Fruit fly (Drosophila melanogaster): Measurements from ENCODE around the gene PGRP-SA.
A peak's percentile ranks its signal among the peaks of the same experiment; 100 is the strongest.

PGRP-SA gene

DNA sequence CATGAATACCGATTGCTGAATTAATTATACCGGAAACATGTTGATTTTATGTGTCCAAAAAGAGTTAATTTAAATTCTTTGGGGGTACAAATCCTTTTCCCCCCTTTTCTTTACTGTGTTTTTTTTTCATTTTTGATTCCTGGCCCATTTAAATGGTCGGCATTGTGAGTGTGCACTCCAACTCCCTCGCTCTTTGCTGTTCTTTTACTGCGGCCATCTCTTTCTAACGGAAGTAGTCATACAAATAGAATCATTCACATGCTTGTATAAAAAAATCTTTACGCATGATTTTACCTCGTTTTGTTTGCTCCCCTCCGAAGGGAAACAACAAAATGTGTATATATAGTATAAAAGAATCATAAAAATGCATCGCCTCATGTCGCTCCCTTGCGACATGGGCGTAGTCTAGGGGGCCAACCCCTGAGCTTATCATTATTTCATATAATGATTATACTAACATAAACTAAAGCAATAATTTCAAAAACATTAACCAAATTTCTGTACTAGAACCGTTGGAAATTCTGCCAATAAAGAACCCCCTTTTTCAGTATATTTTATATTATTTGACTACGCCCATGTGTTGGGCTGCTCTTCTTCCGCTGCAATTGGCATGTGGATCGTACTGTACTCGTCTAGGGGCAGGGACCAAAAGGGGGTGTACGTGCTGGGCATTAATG is 33.3 kb upstream of the PGRP-SA start (continued):
- TF ChIP-seq Oaz (GFP tag; IDR thresholded peaks at IDR 0.05): no peak
- TF ChIP-seq gcm2 (GFP tag; optimal IDR thresholded peaks at IDR 0.05): no peak
- no peak for TF ChIP-seq inv (GFP tag; IDR thresholded peaks at IDR 0.05; ENCODE audit: partially characterized antibody)
- TF ChIP-seq bowl (GFP tag; IDR thresholded peaks at IDR 0.05): 0 out of 2 replicates have a peak, but pooled peaks have one; percentile 12
- peak; percentile 19 for TF ChIP-seq CG13296 (GFP tag; optimal IDR thresholded peaks at IDR 0.05)
- peak; percentile 54 for TF ChIP-seq odd (GFP tag; optimal IDR thresholded peaks at IDR 0.05)
- TF ChIP-seq CG6254 (GFP tag; optimal IDR thresholded peaks at IDR 0.05): peak; percentile 84
- peak; percentile 51 for TF ChIP-seq CG7745 (tag; optimal IDR thresholded peaks at IDR 0.05)
- no peak for TF ChIP-seq CG14014 (GFP tag; IDR thresholded peaks at IDR 0.05)
- TF ChIP-seq Xbp1 (GFP tag; optimal IDR thresholded peaks at IDR 0.05): peak; percentile 71
- peak; percentile 82 for TF ChIP-seq grau (tag; optimal IDR thresholded peaks at IDR 0.05)
- peak; percentile 82 for TF ChIP-seq CG13424 (tag; optimal IDR thresholded peaks at IDR 0.05)
- peak; percentile 80 for TF ChIP-seq CG6689 (GFP tag; IDR thresholded peaks at IDR 0.05)
- peak; percentile 79 for TF ChIP-seq CG17359 (tag; optimal IDR thresholded peaks at IDR 0.05)
- TF ChIP-seq CG9727 (GFP tag; optimal IDR thresholded peaks at IDR 0.05): peak; percentile 81
- TF ChIP-seq dan (GFP tag; IDR thresholded peaks at IDR 0.05): peak; percentile 72; the same call in 1 of the 2 replicates
- peak; percentile 89 for TF ChIP-seq gem (tag; optimal IDR thresholded peaks at IDR 0.05)
- TF ChIP-seq Drgx (GFP tag; IDR thresholded peaks at IDR 0.05): peak; percentile 79
- TF ChIP-seq Hmx (GFP tag; optimal IDR thresholded peaks at IDR 0.05): no peak
- TF ChIP-seq CG11696 (GFP tag; IDR thresholded peaks at IDR 0.05): peak; percentile 87
- TF ChIP-seq CG2678 (tag; optimal IDR thresholded peaks at IDR 0.05): peak; percentile 85
- TF ChIP-seq so (GFP tag; IDR thresholded peaks at IDR 0.05): peak; percentile 75
- TF ChIP-seq Chrac-16 (GFP tag; optimal IDR thresholded peaks at IDR 0.05): peak; percentile 66
- TF ChIP-seq CG3838 (GFP tag; optimal IDR thresholded peaks at IDR 0.05): peak; percentile 25
- TF ChIP-seq CG7839 (tag; optimal IDR thresholded peaks at IDR 0.05): peak; percentile 87
- TF ChIP-seq CG11093 (GFP tag; IDR thresholded peaks at IDR 0.05): 0 out of 3 replicates have a peak, but pooled peaks have one; percentile 46
- no peak for TF ChIP-seq CG31365 (tag; optimal IDR thresholded peaks at IDR 0.05)
- TF ChIP-seq az2 (GFP tag; optimal IDR thresholded peaks at IDR 0.05): peak; percentile 86
- TF ChIP-seq Asciz (GFP tag; optimal IDR thresholded peaks at IDR 0.05): peak; percentile 74
- peak; percentile 69 for TF ChIP-seq bcd (GFP tag; optimal IDR thresholded peaks at IDR 0.05)
- TF ChIP-seq sna (GFP tag; IDR thresholded peaks at IDR 0.05; ENCODE audit: partially characterized antibody): no peak
- no peak for TF ChIP-seq schlank (tag; optimal IDR thresholded peaks at IDR 0.05)
- TF ChIP-seq danr (GFP tag; IDR thresholded peaks at IDR 0.05): peak; percentile 53
- peak; percentile 42 for TF ChIP-seq Camta (GFP tag; optimal IDR thresholded peaks at IDR 0.05)
- peak; percentile 75 for TF ChIP-seq dysf (GFP tag; IDR thresholded peaks at IDR 0.05)
- TF ChIP-seq CG2875 (GFP tag; optimal IDR thresholded peaks at IDR 0.05): peak; percentile 82
- no peak for TF ChIP-seq unc-4 (GFP tag; IDR thresholded peaks at IDR 0.05; ENCODE audit: partially characterized antibody)
- no peak for TF ChIP-seq fru (optimal IDR thresholded peaks at IDR 0.05)
- TF ChIP-seq Dref (GFP tag; IDR thresholded peaks at IDR 0.05): no peak
- TF ChIP-seq CG7987 (GFP tag; optimal IDR thresholded peaks at IDR 0.05): peak; percentile 22
- TF ChIP-seq CG11695 (GFP tag; IDR thresholded peaks at IDR 0.05): peak; percentile 88
- TF ChIP-seq CG6854 (GFP tag; optimal IDR thresholded peaks at IDR 0.05): peak; percentile 1
- peak; percentile 71; the same call in 2 of the 3 replicates for TF ChIP-seq H15 (GFP tag; IDR thresholded peaks at IDR 0.05)
- TF ChIP-seq repo (GFP tag; optimal IDR thresholded peaks at IDR 0.05): no peak
- TF ChIP-seq CG11247 (GFP tag; IDR thresholded peaks at IDR 0.05): peak; percentile 59; the same call in 1 of the 2 replicates
- TF ChIP-seq CG10267 (tag; optimal IDR thresholded peaks at IDR 0.05): peak; percentile 82
- peak; percentile 82 for TF ChIP-seq Awh (GFP tag; IDR thresholded peaks at IDR 0.05)
- no peak for TF ChIP-seq CG14860 (GFP tag; IDR thresholded peaks at IDR 0.05; ENCODE audit: partially characterized antibody)
- TF ChIP-seq Deaf1 (tag; optimal IDR thresholded peaks at IDR 0.05): peak; percentile 45
- no peak for TF ChIP-seq CG1792 (GFP tag; optimal IDR thresholded peaks at IDR 0.05)
